Worm (Caenorhabditis elegans): ENCODE results near the gene clec-230.

DNA sequence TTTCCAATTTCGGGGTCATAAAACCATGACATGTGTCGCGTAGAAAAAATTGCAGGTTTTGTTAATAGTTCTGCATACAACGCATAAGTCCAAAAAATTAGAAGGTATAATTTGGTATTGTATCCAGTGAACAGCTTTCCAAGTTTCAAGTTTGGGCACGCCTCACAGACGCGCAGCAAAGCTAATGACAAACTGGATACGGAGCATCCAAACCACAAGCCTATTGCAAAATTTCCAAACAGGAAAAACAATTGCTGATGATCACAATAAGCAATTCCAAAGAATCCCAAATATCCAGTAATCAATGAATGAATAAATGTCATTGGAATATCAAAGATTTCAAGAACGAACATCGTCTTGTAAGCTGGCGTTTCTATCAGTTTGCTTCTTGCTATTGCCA lies 35.4 kb downstream of the clec-230 start:
- TF ChIP-seq ama-1 (optimal IDR thresholded peaks at IDR 0.05): no peak
- no peak for TF ChIP-seq ama-1 (GFP tag; optimal IDR thresholded peaks at IDR 0.05)
- TF ChIP-seq nhr-90 (tag; optimal IDR thresholded peaks at IDR 0.05): no peak
- TF ChIP-seq snpc-1.1 (tag; optimal IDR thresholded peaks at IDR 0.05; ENCODE audit: insufficient read depth): no peak
- TF ChIP-seq efl-1 (GFP tag; optimal IDR thresholded peaks at IDR 0.05): no peak
- no peak for TF ChIP-seq unc-130 (GFP tag; optimal IDR thresholded peaks at IDR 0.05)
- no peak for TF ChIP-seq ceh-40 (GFP tag; IDR thresholded peaks at IDR 0.05)
- no peak for TF ChIP-seq nhr-179 (tag; optimal IDR thresholded peaks at IDR 0.05)
- TF ChIP-seq gei-17 (GFP tag; optimal IDR thresholded peaks at IDR 0.05): no peak
- TF ChIP-seq nfya-2 (GFP tag; IDR thresholded peaks at IDR 0.05): no peak
- TF ChIP-seq F57A8.1 (GFP tag; optimal IDR thresholded peaks at IDR 0.05): no peak
- no peak for TF ChIP-seq F52B5.7 (tag; optimal IDR thresholded peaks at IDR 0.05)
- no peak for TF ChIP-seq let-607 (tag; optimal IDR thresholded peaks at IDR 0.05)
- TF ChIP-seq F39B2.1 (GFP tag; IDR thresholded peaks at IDR 0.05): no peak
- TF ChIP-seq hrde-1 (tag; optimal IDR thresholded peaks at IDR 0.05; ENCODE audit: borderline replicate concordance): no peak

Measured in whole organism, young adult.